Fruit fly (Drosophila melanogaster) whole organism, adult: ENCODE results near the gene CkIalpha.
A peak's percentile ranks its signal among the peaks of the same experiment; 100 is the strongest.

ENCODE experiments used
- CG11617 ChIP-seq: fragments of 200-800 bp; sonication (Bioruptor generic); optimal IDR thresholded peaks from 2 replicates; lab custom pipeline; 2017; ENCODE audit warnings: mild to moderate bottlenecking, missing biosample characterization, missing genetic modification reagents, missing genetic modification characterization
- CG1620 ChIP-seq: fragments of 200-800 bp; sonication (Bioruptor generic); optimal IDR thresholded peaks from 2 replicates; lab custom pipeline; 2016; ENCODE audit warnings: missing biosample characterization, missing genetic modification characterization
- CG7045 ChIP-seq: fragments of 200-800 bp; sonication (Bioruptor generic); optimal IDR thresholded peaks from 2 replicates; lab custom pipeline; 2017; ENCODE audit warnings: missing biosample characterization, mild to moderate bottlenecking, missing genetic modification characterization
- bab1 ChIP-seq: fragments of 200-800 bp; sonication (Bioruptor generic); optimal IDR thresholded peaks from 3 replicates; lab custom pipeline; 2019; ENCODE audit warnings: missing biosample characterization, mild to moderate bottlenecking, missing genetic modification characterization, moderate library complexity
- cic ChIP-seq: fragments of 200-800 bp; sonication (Bioruptor generic); optimal IDR thresholded peaks from 2 replicates; lab custom pipeline; 2017; ENCODE audit warnings: missing biosample characterization, mild to moderate bottlenecking, missing genetic modification characterization, moderate library complexity
- kay ChIP-seq: fragments of 200-800 bp; sonication (Bioruptor generic); peaks from one replicate; lab custom pipeline; 2016; ENCODE audit warnings: missing biosample characterization, missing genetic modification characterization, borderline replicate concordance
- ovo ChIP-seq: fragments of 200-800 bp; sonication (Bioruptor generic); optimal IDR thresholded peaks from 2 replicates; lab custom pipeline; 2016; ENCODE audit warnings: missing biosample characterization, missing genetic modification characterization

- TF ChIP-seq bab1 (GFP tag; lab: Kevin White, UChicago): peak; percentile 54
- peak; percentile 36 for TF ChIP-seq CG1620
- no peak for TF ChIP-seq CG7045 (GFP tag; lab: Kevin White, UChicago)
- TF ChIP-seq kay: peak; percentile 97
- TF ChIP-seq CG11617: peak; percentile 26
- TF ChIP-seq ovo (GFP tag; lab: Kevin White, UChicago): peak; percentile 51
- peak; percentile 84 for TF ChIP-seq cic (GFP tag; lab: Kevin White, UChicago)
These were observed 883 bp downstream of the CkIalpha start for dm6 chrX:12654288-12654729.
